Worm (Caenorhabditis elegans) whole organism, L3 larva: Measurements from ENCODE around the gene T19D2.13.

ENCODE experiments used
- R02D3.7 ChIP-seq: fragments of 150-350 bp; optimal IDR thresholded peaks from 2 replicates; lab custom pipeline; 2014; ENCODE audit warnings: missing biosample characterization, missing genetic modification characterization
- ZK546.5 ChIP-seq: sonication (generic microtip); optimal IDR thresholded peaks from 2 replicates; lab custom pipeline; 2017; ENCODE audit warnings: missing biosample characterization, missing genetic modification characterization
- ama-1 ChIP-seq: fragments of 150-350 bp; optimal IDR thresholded peaks from 2 replicates; lab custom pipeline; 2018
- ceh-16 ChIP-seq: sonication (generic microtip); optimal IDR thresholded peaks from 2 replicates; lab custom pipeline; 2017; ENCODE audit warnings: missing biosample characterization, missing genetic modification characterization
- ceh-28 ChIP-seq: fragments of 150-350 bp; optimal IDR thresholded peaks from 2 replicates; lab custom pipeline; 2014; ENCODE audit warnings: missing biosample characterization, missing genetic modification reagents, missing genetic modification characterization
- ceh-82 ChIP-seq: fragments of 150-350 bp; optimal IDR thresholded peaks from 2 replicates; lab custom pipeline; 2014; ENCODE audit warnings: missing biosample characterization, missing genetic modification characterization
- ceh-9 ChIP-seq: sonication (generic microtip); optimal IDR thresholded peaks from 2 replicates; lab custom pipeline; 2018; ENCODE audit warnings: missing biosample characterization, missing genetic modification characterization
- daf-12 ChIP-seq: fragments of 150-350 bp; optimal IDR thresholded peaks from 2 replicates; lab custom pipeline; 2014; ENCODE audit warnings: missing biosample characterization, missing genetic modification reagents, missing genetic modification characterization
- egl-27 ChIP-seq: sonication (generic microtip); optimal IDR thresholded peaks from 4 replicates; lab custom pipeline; 2017; ENCODE audit warnings: missing biosample characterization, missing genetic modification reagents, missing genetic modification characterization
- egl-5 ChIP-seq: fragments of 150-350 bp; optimal IDR thresholded peaks from 2 replicates; lab custom pipeline; 2017; ENCODE audit warnings: missing biosample characterization, missing genetic modification reagents, missing genetic modification characterization, inconsistent platforms
- elt-1 ChIP-seq: fragments of 150-350 bp; optimal IDR thresholded peaks from 2 replicates; lab custom pipeline; 2014; ENCODE audit warnings: missing biosample characterization, missing genetic modification characterization
- elt-2 ChIP-seq: sonication (generic microtip); optimal IDR thresholded peaks from 2 replicates; lab custom pipeline; 2016; ENCODE audit warnings: missing genetic modification reagents, mild to moderate bottlenecking, missing genetic modification characterization, missing compliant biosample characterization
- elt-3 ChIP-seq, 3 experiments: fragments of 150-350 bp in 1 of 3; sonication (generic microtip) in 2 of 3; optimal IDR thresholded peaks; 2 replicates in 2 of 3; 4 replicates in 1 of 3; lab custom pipeline; 2014 to 2017; ENCODE audit warnings: missing biosample characterization in 3 of 3, missing genetic modification characterization in 3 of 3
- fkh-2 ChIP-seq: fragments of 150-350 bp; optimal IDR thresholded peaks from 2 replicates; lab custom pipeline; 2014; ENCODE audit warnings: missing biosample characterization, missing genetic modification reagents, missing genetic modification characterization
- fos-1 ChIP-seq: fragments of 150-350 bp; optimal IDR thresholded peaks from 2 replicates; lab custom pipeline; 2014; ENCODE audit warnings: missing biosample characterization, missing genetic modification characterization
- hmg-11 ChIP-seq: sonication (generic microtip); optimal IDR thresholded peaks from 2 replicates; lab custom pipeline; 2016; ENCODE audit warnings: missing genetic modification characterization, missing compliant biosample characterization
- jun-1 ChIP-seq: fragments of 150-350 bp; optimal IDR thresholded peaks from 2 replicates; lab custom pipeline; 2014; ENCODE audit warnings: missing biosample characterization, missing genetic modification reagents, missing genetic modification characterization
- lin-15B ChIP-seq: fragments of 150-350 bp; optimal IDR thresholded peaks from 2 replicates; lab custom pipeline; 2014; ENCODE audit warnings: missing biosample characterization, missing genetic modification characterization
- lin-39 ChIP-seq: fragments of 150-350 bp; optimal IDR thresholded peaks from 2 replicates; lab custom pipeline; 2018; ENCODE audit warnings: missing biosample characterization, missing genetic modification reagents, missing genetic modification characterization
- lsy-12 ChIP-seq: sonication (generic microtip); optimal IDR thresholded peaks from 2 replicates; lab custom pipeline; 2016; ENCODE audit warnings: mild to moderate bottlenecking, missing genetic modification characterization, missing compliant biosample characterization
- mdl-1 ChIP-seq: fragments of 150-350 bp; optimal IDR thresholded peaks from 2 replicates; lab custom pipeline; 2014; ENCODE audit warnings: missing biosample characterization, missing genetic modification characterization
- mml-1 ChIP-seq: fragments of 150-350 bp; sonication (generic microtip); optimal IDR thresholded peaks from 3 replicates; lab custom pipeline; 2014; ENCODE audit warnings: missing biosample characterization, missing genetic modification characterization
- nfya-1 ChIP-seq: sonication (generic microtip); optimal IDR thresholded peaks from 2 replicates; lab custom pipeline; 2017; ENCODE audit warnings: missing genetic modification characterization, mild to moderate bottlenecking, missing compliant biosample characterization, antibody characterized with exemption, moderate library complexity; ENCODE audit not compliant: insufficient read depth
- nhr-11 ChIP-seq: fragments of 150-350 bp; optimal IDR thresholded peaks from 2 replicates; lab custom pipeline; 2014; ENCODE audit warnings: missing biosample characterization, missing genetic modification characterization
- nhr-23 ChIP-seq: fragments of 150-350 bp; optimal IDR thresholded peaks from 2 replicates; lab custom pipeline; 2014; ENCODE audit warnings: missing biosample characterization, missing genetic modification reagents, missing genetic modification characterization
- nhr-237 ChIP-seq: fragments of 150-350 bp; optimal IDR thresholded peaks from 2 replicates; lab custom pipeline; 2014; ENCODE audit warnings: missing biosample characterization, missing genetic modification characterization
- nhr-25 ChIP-seq: sonication (generic microtip); optimal IDR thresholded peaks from 2 replicates; lab custom pipeline; 2017; ENCODE audit warnings: missing biosample characterization, missing genetic modification characterization
- nhr-28 ChIP-seq: fragments of 150-350 bp; optimal IDR thresholded peaks from 2 replicates; lab custom pipeline; 2014; ENCODE audit warnings: missing biosample characterization, missing genetic modification characterization
- nhr-43 ChIP-seq: sonication (generic microtip); optimal IDR thresholded peaks from 2 replicates; lab custom pipeline; 2016; ENCODE audit warnings: mild to moderate bottlenecking, missing genetic modification characterization, missing compliant biosample characterization; ENCODE audit not compliant: poor library complexity, severe bottlenecking
- pha-4 ChIP-seq: fragments of 150-350 bp; optimal IDR thresholded peaks from 2 replicates; lab custom pipeline; 2014; ENCODE audit warnings: missing biosample characterization, missing genetic modification reagents, missing genetic modification characterization
- pqm-1 ChIP-seq: fragments of 150-350 bp; optimal IDR thresholded peaks from 2 replicates; lab custom pipeline; 2017; ENCODE audit warnings: missing biosample characterization, missing genetic modification characterization, inconsistent platforms
- sea-2 ChIP-seq: fragments of 150-350 bp; sonication (generic microtip); optimal IDR thresholded peaks from 4 replicates; lab custom pipeline; 2014; ENCODE audit warnings: missing biosample characterization, missing genetic modification reagents, missing genetic modification characterization
- skn-1 ChIP-seq: fragments of 150-350 bp; optimal IDR thresholded peaks from 2 replicates; lab custom pipeline; 2014; ENCODE audit warnings: missing biosample characterization, missing genetic modification characterization
- tbx-2 ChIP-seq: sonication (generic microtip); optimal IDR thresholded peaks from 2 replicates; lab custom pipeline; 2016; ENCODE audit warnings: mild to moderate bottlenecking, missing genetic modification characterization, missing compliant biosample characterization
- unc-39 ChIP-seq: sonication (generic microtip); optimal IDR thresholded peaks from 4 replicates; lab custom pipeline; 2017; ENCODE audit warnings: missing biosample characterization, missing genetic modification characterization
- zag-1 ChIP-seq: fragments of 150-350 bp; optimal IDR thresholded peaks from 2 replicates; lab custom pipeline; 2014; ENCODE audit warnings: missing biosample characterization, missing genetic modification characterization

The T19D2.13 gene

DNA sequence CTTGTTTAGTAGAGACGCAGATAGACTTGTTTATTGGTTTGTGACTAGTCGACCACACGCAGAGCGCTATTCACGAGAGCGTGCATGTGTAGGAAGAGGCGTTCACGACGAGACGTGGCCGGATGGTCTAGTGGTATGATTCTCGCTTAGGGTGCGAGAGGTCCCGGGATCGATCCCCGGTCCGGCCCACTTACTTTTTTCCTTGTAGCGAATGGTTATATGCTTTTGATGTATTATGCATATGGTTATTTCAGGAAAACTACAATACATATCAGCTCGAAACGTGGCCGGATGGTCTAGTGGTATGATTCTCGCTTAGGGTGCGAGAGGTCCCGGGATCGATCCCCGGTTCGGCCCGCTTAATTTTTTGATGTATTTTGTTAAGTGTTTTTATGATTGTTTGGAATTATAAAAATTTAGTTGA, 27.8 kb upstream of the T19D2.13 start (continued):
- TF ChIP-seq egl-27 (tag; lab: Kevin White, UChicago) (peak; percentile 69), ceh-9 (tag; lab: Kevin White, UChicago) (no peak), hmg-11 (tag; lab: Kevin White, UChicago) (peak; percentile 51), nhr-43 (tag; lab: Kevin White, UChicago) (peak; percentile 49), zag-1 (no peak), fkh-2 (no peak), nhr-28 (tag; lab: Kevin White, UChicago) (no peak), pqm-1 (tag; lab: Kevin White, UChicago) (peak; percentile 47), ceh-28 (tag; lab: Kevin White, UChicago) (no peak), unc-39 (tag; lab: Kevin White, UChicago) (peak; percentile 4), daf-12 (tag; lab: Kevin White, UChicago) (no peak), sea-2 (GFP tag; lab: Kevin White, UChicago) (peak; percentile 41), mml-1 (tag; lab: Kevin White, UChicago) (no peak), ceh-16 (no peak), pha-4 (peak; percentile 49), R02D3.7 (tag; lab: Kevin White, UChicago) (no peak), nhr-23 (tag; lab: Kevin White, UChicago) (peak; percentile 39), nhr-237 (tag; lab: Kevin White, UChicago) (no peak), nfya-1 (tag; lab: Kevin White, UChicago) (peak; percentile 64), fos-1 (tag; lab: Kevin White, UChicago) (peak; percentile 25), ceh-82 (tag; lab: Kevin White, UChicago) (peak; percentile 14)
- TF ChIP-seq, all 47 proteins: peak for 21

DNA sequence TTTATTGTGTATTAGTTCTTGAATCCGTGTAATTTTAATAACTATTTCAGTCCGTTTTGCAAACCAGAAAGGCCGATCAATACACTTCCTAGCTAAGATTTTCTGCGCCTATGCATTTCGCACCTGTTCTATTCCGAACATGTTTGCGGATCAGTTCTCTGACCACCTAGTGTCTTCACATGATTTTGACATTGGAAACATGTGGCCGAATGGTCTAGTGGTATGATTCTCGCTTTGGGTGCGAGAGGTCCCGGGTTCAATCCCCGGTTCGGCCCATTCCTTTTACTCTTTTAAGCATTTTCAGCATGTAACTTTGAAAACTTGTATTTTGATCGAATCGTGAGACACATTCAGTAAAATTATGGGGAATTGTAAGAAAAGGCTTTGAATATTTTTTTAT, 27.2 kb upstream of the T19D2.13 start:
- TF ChIP-seq mml-1 (tag; lab: Kevin White, UChicago) (no peak), nhr-25 (tag; lab: Kevin White, UChicago) (peak; percentile 41), nhr-43 (tag; lab: Kevin White, UChicago) (peak; percentile 47), pha-4 (peak; percentile 38), pqm-1 (tag; lab: Kevin White, UChicago) (peak; percentile 9), elt-3 (tag; optimal IDR thresholded peaks at IDR 0.05; lab: Kevin White, UChicago) (no peak), lsy-12 (no peak), sea-2 (GFP tag; lab: Kevin White, UChicago) (no peak), nhr-23 (tag; lab: Kevin White, UChicago) (no peak), daf-12 (tag; lab: Kevin White, UChicago) (no peak), ceh-82 (tag; lab: Kevin White, UChicago) (no peak), lin-15B (tag; lab: Kevin White, UChicago) (no peak), hmg-11 (tag; lab: Kevin White, UChicago) (no peak), lin-39 (tag; lab: Kevin White, UChicago) (peak; percentile 55), egl-5 (tag; lab: Kevin White, UChicago) (no peak), nfya-1 (tag; lab: Kevin White, UChicago) (peak; percentile 17)

DNA sequence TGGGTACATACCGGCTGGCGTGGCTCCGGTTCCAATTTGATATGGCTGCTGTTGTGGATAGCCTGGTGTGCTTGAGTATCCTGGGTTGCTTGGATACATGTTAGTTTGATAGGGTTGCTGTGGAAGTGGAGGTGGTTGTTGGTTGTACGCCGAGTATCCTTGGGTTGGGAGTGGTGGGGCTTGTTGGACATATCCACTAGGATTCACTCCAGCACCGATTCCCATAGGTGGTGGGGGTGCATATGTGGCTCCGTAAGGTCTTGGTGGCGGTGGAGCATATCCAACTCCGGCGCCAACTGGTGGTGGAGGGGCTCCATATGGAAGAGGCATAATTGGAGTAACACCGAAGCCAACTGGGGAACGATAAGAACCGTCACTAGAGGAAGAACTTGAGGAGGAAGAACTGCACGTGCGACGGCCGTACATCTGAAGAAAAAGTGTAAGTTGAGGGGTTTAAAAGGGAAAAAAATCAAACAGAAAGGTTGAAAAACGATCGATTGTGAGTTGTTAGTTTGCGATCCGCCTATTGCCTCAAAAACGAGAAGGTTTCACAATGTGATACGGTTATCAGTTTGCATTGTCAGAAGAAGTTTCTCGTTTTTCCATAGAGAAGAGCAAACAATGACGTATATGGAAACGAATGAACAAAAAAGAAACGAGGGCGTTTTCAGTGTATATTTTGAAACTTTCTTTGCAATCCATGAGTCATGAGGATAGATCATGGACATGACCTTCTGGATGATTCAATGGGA, 26.2 kb upstream of the T19D2.13 start, which contains the start of gene C16B8.3:
TSS of gene C16B8.3 (minus strand) at position 426 of the 752 bp plus-strand sequence.
- peak; percentile 87 for TF ChIP-seq elt-2 (tag; lab: Kevin White, UChicago)
- no peak for TF ChIP-seq ZK546.5 (tag; lab: Kevin White, UChicago)
- peak; percentile 5 for TF ChIP-seq ceh-28 (tag; lab: Kevin White, UChicago)
- peak; percentile 60 for TF ChIP-seq jun-1 (tag; lab: Kevin White, UChicago)
- TF ChIP-seq ceh-9 (tag; lab: Kevin White, UChicago), result no peak
- no peak for TF ChIP-seq ama-1
- no peak for TF ChIP-seq egl-5 (tag; lab: Kevin White, UChicago)
- no peak for TF ChIP-seq skn-1
- TF ChIP-seq pqm-1 (tag; lab: Kevin White, UChicago), result peak; percentile 80
- TF ChIP-seq pha-4, result peak; percentile 53

DNA sequence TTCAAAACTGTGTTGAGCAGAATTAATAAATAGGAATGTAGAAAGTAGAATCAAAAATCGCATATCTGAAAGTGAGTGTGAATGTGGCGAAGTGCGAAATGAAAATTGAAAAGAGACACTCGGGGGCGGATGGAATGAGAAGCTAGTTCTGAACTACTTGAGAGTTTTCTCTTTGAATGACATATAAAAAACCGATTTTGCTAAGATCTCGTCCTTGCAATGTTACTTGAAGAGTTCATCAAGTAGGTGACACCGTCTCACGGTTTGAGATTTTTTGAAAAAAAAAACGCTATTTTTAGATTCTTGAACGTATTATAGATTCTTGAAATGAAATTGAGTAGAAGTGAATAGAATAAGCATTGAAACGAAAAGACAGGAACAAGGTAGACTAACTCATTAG, 24.2 kb upstream of the T19D2.13 start, which contains the start of gene C16B8.2:
TSS of gene C16B8.2 (minus strand) at position 101 of the 400 bp plus-strand sequence.
- TF ChIP-seq R02D3.7 (tag; lab: Kevin White, UChicago), result no peak
- no peak for TF ChIP-seq ceh-16
- no peak for TF ChIP-seq nhr-43 (tag; lab: Kevin White, UChicago)
- no peak for TF ChIP-seq tbx-2 (tag; lab: Kevin White, UChicago)
- no peak for TF ChIP-seq ceh-28 (tag; lab: Kevin White, UChicago)
- TF ChIP-seq elt-1 (tag; lab: Kevin White, UChicago), result no peak
- no peak for TF ChIP-seq ceh-82 (tag; lab: Kevin White, UChicago)
- TF ChIP-seq nhr-237 (tag; lab: Kevin White, UChicago), result no peak
- TF ChIP-seq nhr-11 (tag; lab: Kevin White, UChicago), result no peak
- TF ChIP-seq egl-27 (tag; lab: Kevin White, UChicago), result no peak
- no peak for TF ChIP-seq pha-4
- no peak for TF ChIP-seq mdl-1 (tag; lab: Kevin White, UChicago)
